Worm (Caenorhabditis elegans) whole organism, young adult: ENCODE results near the gene T04F3.1.

Source experiments
- D2030.7 ChIP-seq: fragments of 200-800 bp; sonication (Bioruptor generic); IDR thresholded peaks from 2 replicates; pipeline ENCODE4 v1.3.6; 2022; ENCODE audit warnings: missing genetic modification reagents, missing genetic modification characterization, missing compliant biosample characterization
- F57A8.1 ChIP-seq: fragments of 200-800 bp; sonication (Bioruptor generic); optimal IDR thresholded peaks from 2 replicates; lab custom pipeline; 2018; ENCODE audit warnings: mild to moderate bottlenecking, missing genetic modification characterization, moderate library complexity, missing compliant biosample characterization
- bed-2 ChIP-seq: fragments of 200-800 bp; sonication (Bioruptor generic); IDR thresholded peaks from 2 replicates; pipeline ENCODE4 v1.3.6; 2022; ENCODE audit warnings: missing genetic modification reagents, missing genetic modification characterization, missing compliant biosample characterization
- ceh-27 ChIP-seq: fragments of 200-800 bp; sonication (Bioruptor generic); optimal IDR thresholded peaks from 2 replicates; lab custom pipeline; 2018; ENCODE audit warnings: mild to moderate bottlenecking, missing genetic modification characterization, moderate library complexity, missing compliant biosample characterization
- dpl-1 ChIP-seq: fragments of 150-350 bp; optimal IDR thresholded peaks from 2 replicates; lab custom pipeline; 2014; ENCODE audit warnings: missing biosample characterization, missing genetic modification reagents, missing genetic modification characterization
- hsf-1 ChIP-seq: fragments of 200-800 bp; sonication (Bioruptor generic); IDR thresholded peaks from 2 replicates; pipeline ENCODE4 v1.3.6; 2022; ENCODE audit warnings: missing genetic modification reagents, missing genetic modification characterization, missing compliant biosample characterization
- nhr-120 ChIP-seq: fragments of 200-800 bp; sonication (Bioruptor generic); IDR thresholded peaks from 2 replicates; pipeline ENCODE4 v1.3.6; 2022; ENCODE audit warnings: missing genetic modification characterization, missing compliant biosample characterization
- pha-4 ChIP-seq: fragments of 150-350 bp; sonication (generic microtip); optimal IDR thresholded peaks from 2 replicates; lab custom pipeline; 2014; ENCODE audit warnings: missing biosample characterization, missing genetic modification reagents, missing genetic modification characterization

DNA sequence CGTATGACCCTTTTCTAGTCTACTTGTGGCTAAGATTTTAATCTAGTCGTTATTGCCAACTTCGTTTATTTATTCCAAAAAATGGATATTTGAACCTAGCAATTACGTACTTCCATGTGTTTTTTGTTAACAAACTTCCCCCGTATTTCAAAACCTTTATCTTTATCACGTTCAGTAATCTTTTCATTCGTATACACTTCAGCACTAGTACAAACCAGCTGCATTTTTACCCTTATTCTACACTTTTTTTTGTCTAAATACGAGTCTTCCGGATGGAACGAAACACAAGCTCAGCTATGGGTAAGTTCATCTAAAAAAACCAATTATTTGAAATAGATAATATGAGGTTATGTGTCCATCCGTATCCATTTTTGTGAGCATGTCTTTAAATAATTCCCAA lies 49.6 kb downstream of the T04F3.1 start, which contains the start of gene D2023.1:
- TF ChIP-seq D2030.7 (GFP tag; lab: Robert Waterston, UW) = no peak
- TF ChIP-seq F57A8.1 (GFP tag; lab: Kevin White, UChicago) = no peak
- TF ChIP-seq hsf-1 (GFP tag; lab: Robert Waterston, UW) = no peak
- TF ChIP-seq ceh-27 = no peak
- TF ChIP-seq dpl-1 (GFP tag; lab: Kevin White, UChicago) = no peak
- TF ChIP-seq pha-4 (tag; lab: Kevin White, UChicago) = no peak
- no peak for TF ChIP-seq nhr-120 (GFP tag; lab: Robert Waterston, UW)
- no peak for TF ChIP-seq bed-2
